Worm (Caenorhabditis elegans) whole organism, late embryonic: ENCODE measurements around the gene rpb-9.

ENCODE experiments used
- ceh-45 ChIP-seq: fragments of 200-800 bp; sonication (Bioruptor generic); IDR thresholded peaks from 2 replicates; pipeline ENCODE4 v1.3.6; 2022; ENCODE audit warnings: missing genetic modification reagents, missing genetic modification characterization, missing compliant biosample characterization
- elt-2 ChIP-seq: sonication (generic microtip); optimal IDR thresholded peaks from 2 replicates; lab custom pipeline; 2016; ENCODE audit warnings: missing genetic modification reagents, missing genetic modification characterization, missing compliant biosample characterization
- odd-2 ChIP-seq: sonication (generic microtip); optimal IDR thresholded peaks from 2 replicates; lab custom pipeline; 2017; ENCODE audit warnings: antibody characterized with exemption, mild to moderate bottlenecking, missing genetic modification characterization, missing compliant biosample characterization

DNA sequence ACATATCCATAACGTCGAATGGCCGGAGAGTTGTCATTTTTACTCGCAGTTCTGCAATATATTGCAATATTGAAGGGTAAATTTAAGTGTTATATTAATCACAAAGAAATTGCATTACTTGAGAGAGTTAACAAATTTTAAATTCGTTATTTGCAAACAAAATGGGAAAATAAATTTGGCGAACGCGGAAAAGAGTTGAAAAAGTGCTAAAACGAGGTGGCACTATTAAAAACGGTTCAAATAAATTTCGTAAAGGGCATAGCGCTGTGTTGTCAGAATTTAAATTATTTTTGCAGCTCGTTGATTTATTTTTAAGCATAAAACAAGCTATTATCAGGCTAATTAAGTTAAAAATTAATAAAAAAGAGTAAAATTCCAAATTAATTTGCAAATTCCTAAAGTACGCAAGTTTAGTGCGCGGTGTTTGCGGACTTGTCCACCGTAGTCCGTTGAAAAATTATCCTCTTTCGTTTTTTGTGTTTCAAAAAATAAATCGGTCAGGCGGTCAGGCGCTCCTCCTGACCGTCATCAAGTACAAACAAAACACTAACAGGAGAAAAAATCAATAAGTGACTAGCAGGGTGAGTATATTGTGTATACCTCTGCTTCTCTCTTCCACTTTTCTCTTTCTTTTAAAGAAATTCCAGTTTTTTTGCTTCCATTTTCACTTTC lies 28.6 kb downstream of the rpb-9 start, which contains the start of the genes natb-1 and abhd-12:
- TF ChIP-seq ceh-45: no peak
- TF ChIP-seq odd-2 (tag; lab: Kevin White, UChicago): no peak
- TF ChIP-seq elt-2 (tag; lab: Kevin White, UChicago): no peak
